Worm (Caenorhabditis elegans): ENCODE data around the gene pbo-4.

The pbo-4 gene

ce11 chrX:10951922-10952321 is 2.0 kb upstream of the pbo-4 start:
- TF ChIP-seq nhr-12 (tag; optimal IDR thresholded peaks at IDR 0.05) (no peak), lsy-2 (tag; optimal IDR thresholded peaks at IDR 0.05) (no peak), tbx-8 (GFP tag; optimal IDR thresholded peaks at IDR 0.05) (no peak), nhr-76 (tag; optimal IDR thresholded peaks at IDR 0.05) (no peak), lin-13 (tag; optimal IDR thresholded peaks at IDR 0.05) (no peak), M03D4.4 (tag; optimal IDR thresholded peaks at IDR 0.05) (no peak), ceh-39 (tag; optimal IDR thresholded peaks at IDR 0.05) (no peak), sptf-1 (tag; optimal IDR thresholded peaks at IDR 0.05) (no peak), sem-2 (GFP tag; optimal IDR thresholded peaks at IDR 0.05) (no peak), zip-8 (tag; optimal IDR thresholded peaks at IDR 0.05) (no peak), blmp-1 (tag; optimal IDR thresholded peaks at IDR 0.05) (no peak), nhr-2 (tag; optimal IDR thresholded peaks at IDR 0.05) (no peak)

ce11 chrX:10956972-10957678 is 3.2 kb downstream of the pbo-4 start:
- TF ChIP-seq lin-13 (tag; optimal IDR thresholded peaks at IDR 0.05) (no peak), nhr-28 (tag; optimal IDR thresholded peaks at IDR 0.05) (no peak), snpc-4 (tag; optimal IDR thresholded peaks at IDR 0.05) (no peak), elt-3 (tag; optimal IDR thresholded peaks at IDR 0.05) (no peak), sptf-1 (tag; optimal IDR thresholded peaks at IDR 0.05) (no peak), nhr-12 (tag; optimal IDR thresholded peaks at IDR 0.05) (no peak), mep-1 (tag; optimal IDR thresholded peaks at IDR 0.05) (no peak), blmp-1 (tag; optimal IDR thresholded peaks at IDR 0.05) (no peak), ces-1 (GFP tag; optimal IDR thresholded peaks at IDR 0.05) (no peak), elt-1 (tag; optimal IDR thresholded peaks at IDR 0.05; ENCODE audit: borderline replicate concordance, insufficient read depth) (no peak), ham-2 (GFP tag; optimal IDR thresholded peaks at IDR 0.05) (no peak), unc-39 (tag; optimal IDR thresholded peaks at IDR 0.05) (no peak), tbx-8 (GFP tag; optimal IDR thresholded peaks at IDR 0.05) (no peak)

DNA sequence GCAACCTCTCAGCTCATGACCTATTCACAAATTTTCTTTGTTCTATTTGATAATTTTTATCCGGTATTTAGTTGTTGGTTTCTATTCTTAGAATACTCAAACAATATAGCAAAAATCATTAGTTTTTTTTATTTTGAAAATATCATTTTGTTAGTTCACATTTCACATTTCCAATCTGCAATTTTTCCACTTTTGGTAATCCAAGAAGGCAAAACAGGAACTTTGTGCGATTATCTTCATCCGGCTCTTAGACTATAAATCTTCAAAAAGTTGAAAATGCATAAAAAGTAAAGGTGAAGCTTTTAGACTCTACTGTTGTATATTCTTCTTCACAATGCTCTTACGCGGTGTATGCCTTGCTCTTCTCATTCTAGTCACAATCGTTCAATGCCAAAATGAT is 4.5 kb downstream of the pbo-4 start, which contains the start of gene nlp-19:
Gene nlp-19 (plus strand): TSS at position 301 of the 400 bp plus-strand sequence.
- TF ChIP-seq lsy-2 (tag; optimal IDR thresholded peaks at IDR 0.05): no peak

DNA sequence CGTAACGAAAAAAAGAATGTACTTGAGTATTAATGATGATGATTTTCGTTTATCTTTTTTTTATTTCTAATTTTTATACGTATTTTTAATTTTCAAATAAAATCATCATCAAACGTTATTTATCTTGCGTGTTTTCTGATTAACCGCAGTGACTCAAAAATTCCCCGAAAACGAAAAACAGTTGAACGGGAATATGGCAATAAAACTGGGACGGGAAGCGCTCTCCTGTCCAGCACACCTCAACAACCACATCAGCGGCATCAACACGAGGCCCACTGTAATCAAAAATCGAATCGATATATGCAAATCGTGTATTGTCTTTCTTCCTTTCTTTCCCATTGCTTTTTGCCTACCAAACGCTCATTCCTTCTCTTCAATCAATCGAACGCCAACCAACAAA is 5.2 kb downstream of the pbo-4 start, which contains the start of gene K09C8.2:
Gene K09C8.2 (plus strand): TSS at position 301 of the 400 bp plus-strand sequence.
- no peak for TF ChIP-seq unc-39 (tag; optimal IDR thresholded peaks at IDR 0.05)
- no peak for TF ChIP-seq mab-5 (tag; optimal IDR thresholded peaks at IDR 0.05)
- no peak for TF ChIP-seq M03D4.4 (tag; optimal IDR thresholded peaks at IDR 0.05)
- TF ChIP-seq sptf-1 (tag; optimal IDR thresholded peaks at IDR 0.05): no peak
- TF ChIP-seq nhr-2 (tag; optimal IDR thresholded peaks at IDR 0.05): no peak
- no peak for TF ChIP-seq pha-4 (tag; optimal IDR thresholded peaks at IDR 0.05)
- no peak for TF ChIP-seq sem-2 (GFP tag; optimal IDR thresholded peaks at IDR 0.05)
- no peak for TF ChIP-seq elt-1 (tag; optimal IDR thresholded peaks at IDR 0.05; ENCODE audit: borderline replicate concordance, insufficient read depth)
- TF ChIP-seq cnd-1 (tag; optimal IDR thresholded peaks at IDR 0.05): no peak
- TF ChIP-seq blmp-1 (tag; optimal IDR thresholded peaks at IDR 0.05): no peak
- TF ChIP-seq ceh-39 (tag; optimal IDR thresholded peaks at IDR 0.05): no peak
- TF ChIP-seq drap-1 (GFP tag; optimal IDR thresholded peaks at IDR 0.05): no peak
- TF ChIP-seq hlh-1 (tag; optimal IDR thresholded peaks at IDR 0.05): no peak
- TF ChIP-seq nhr-76 (tag; optimal IDR thresholded peaks at IDR 0.05): no peak
- no peak for TF ChIP-seq mls-2 (tag; optimal IDR thresholded peaks at IDR 0.05)
- no peak for TF ChIP-seq ceh-83 (GFP tag; optimal IDR thresholded peaks at IDR 0.05)
- TF ChIP-seq lin-13 (tag; optimal IDR thresholded peaks at IDR 0.05): no peak
- no peak for TF ChIP-seq lsy-2 (tag; optimal IDR thresholded peaks at IDR 0.05)
- TF ChIP-seq lin-32 (GFP tag; optimal IDR thresholded peaks at IDR 0.05): no peak

DNA sequence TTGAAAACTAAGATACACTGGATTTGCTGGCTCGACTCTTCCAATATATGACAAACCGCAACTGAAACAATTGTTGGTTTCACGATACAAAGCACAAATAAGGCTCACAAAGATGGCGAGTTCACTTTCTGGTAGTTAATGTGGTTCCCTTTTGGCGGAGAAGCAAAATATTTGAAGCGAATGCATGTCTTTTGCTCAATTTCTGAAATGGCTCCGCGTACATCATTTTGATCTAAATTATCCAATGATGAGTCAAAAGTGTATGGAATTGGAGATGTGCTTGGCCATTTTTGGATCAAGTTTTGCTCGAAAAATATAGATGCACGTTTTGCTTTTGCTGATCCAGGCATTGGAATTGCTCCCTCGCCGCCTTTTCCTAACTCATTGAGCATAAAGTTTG is 7.8 kb downstream of the pbo-4 start:
- TF ChIP-seq ceh-39 (tag; optimal IDR thresholded peaks at IDR 0.05): no peak
- no peak for TF ChIP-seq ceh-43 (GFP tag; optimal IDR thresholded peaks at IDR 0.05)
- no peak for TF ChIP-seq unc-39 (tag; optimal IDR thresholded peaks at IDR 0.05)
- TF ChIP-seq sem-2 (GFP tag; optimal IDR thresholded peaks at IDR 0.05): no peak
- no peak for TF ChIP-seq sptf-1 (tag; optimal IDR thresholded peaks at IDR 0.05)
- TF ChIP-seq pha-4 (tag; optimal IDR thresholded peaks at IDR 0.05): no peak
- TF ChIP-seq mab-5 (tag; optimal IDR thresholded peaks at IDR 0.05): no peak
- no peak for TF ChIP-seq nhr-28 (tag; optimal IDR thresholded peaks at IDR 0.05)
- TF ChIP-seq elt-3 (tag; optimal IDR thresholded peaks at IDR 0.05): no peak
- no peak for TF ChIP-seq mls-2 (tag; optimal IDR thresholded peaks at IDR 0.05)
- TF ChIP-seq lin-32 (GFP tag; optimal IDR thresholded peaks at IDR 0.05): no peak
- no peak for TF ChIP-seq mep-1 (tag; optimal IDR thresholded peaks at IDR 0.05)
- no peak for TF ChIP-seq zip-8 (tag; optimal IDR thresholded peaks at IDR 0.05)
- TF ChIP-seq drap-1 (GFP tag; optimal IDR thresholded peaks at IDR 0.05): no peak

Data from whole organism, mixed stage, embryonic.